Worm (Caenorhabditis elegans): Measurements from ENCODE around the gene C15F1.5.

C15F1.5 gene

ce11 chrII:6968191-6968675, 2.2 kb downstream of the C15F1.5 start (continued):
- TF ChIP-seq F39B2.1 (GFP tag; IDR thresholded peaks at IDR 0.05), result peak; percentile 53; the same call in 1 of the 2 replicates
- TF ChIP-seq ztf-6 (GFP tag; IDR thresholded peaks at IDR 0.05), result 0 out of 2 replicates have a peak, but pooled peaks have one; percentile 73
- TF ChIP-seq him-1 (tag; optimal IDR thresholded peaks at IDR 0.05), result peak; percentile 47
- TF ChIP-seq Y53F4B.3 (GFP tag; IDR thresholded peaks at IDR 0.05), result peak; percentile 29; the same call in 1 of the 2 replicates
- TF ChIP-seq F57C9.4 (tag; optimal IDR thresholded peaks at IDR 0.05), result no peak
- TF ChIP-seq ceh-91 (GFP tag; IDR thresholded peaks at IDR 0.05), result peak; percentile 73
- peak; percentile 85 for TF ChIP-seq B0019.2 (GFP tag; conservative IDR thresholded peaks at IDR 0.05)
- TF ChIP-seq hlh-12 (tag; optimal IDR thresholded peaks at IDR 0.05), result peak; percentile 29
- peak; percentile 56 for TF ChIP-seq mes-4 (tag; optimal IDR thresholded peaks at IDR 0.05)
- TF ChIP-seq nfya-1 (tag; optimal IDR thresholded peaks at IDR 0.05; ENCODE audit: borderline replicate concordance, insufficient read depth), result no peak
- peak; percentile 57 for TF ChIP-seq lin-40 (tag; optimal IDR thresholded peaks at IDR 0.05)
- peak; percentile 79 for TF ChIP-seq tbp1 (GFP tag; optimal IDR thresholded peaks at IDR 0.05)
- peak; percentile 97 for TF ChIP-seq D2030.7 (GFP tag; IDR thresholded peaks at IDR 0.05)
- TF ChIP-seq ztf-28 (GFP tag; IDR thresholded peaks at IDR 0.05), result peak; percentile 68; the same call in 1 of the 2 replicates
- TF ChIP-seq F10E7.11 (tag; optimal IDR thresholded peaks at IDR 0.05), result peak; percentile 79
- TF ChIP-seq F57A8.1 (GFP tag; optimal IDR thresholded peaks at IDR 0.05), result peak; percentile 37
- TF ChIP-seq hmg-1.2 (GFP tag; IDR thresholded peaks at IDR 0.05), result peak; percentile 89
- no peak for TF ChIP-seq bed-2 (GFP tag; IDR thresholded peaks at IDR 0.05)
- TF ChIP-seq egl-18 (GFP tag; IDR thresholded peaks at IDR 0.05), result 0 out of 2 replicates have a peak, but pooled peaks have one; percentile 53
- TF ChIP-seq pbrm-1 (GFP tag; IDR thresholded peaks at IDR 0.05), result peak; percentile 93
- TF ChIP-seq zfh-2 (GFP tag; conservative IDR thresholded peaks at IDR 0.05), result no peak; the same call in 1 of the 2 replicates
- TF ChIP-seq ztf-3 (GFP tag; optimal IDR thresholded peaks at IDR 0.05), result peak; percentile 9
- TF ChIP-seq dpff-1 (tag; optimal IDR thresholded peaks at IDR 0.05), result peak; percentile 80
- no peak for TF ChIP-seq nhr-179 (tag; optimal IDR thresholded peaks at IDR 0.05)
- peak; percentile 64 for TF ChIP-seq ama-1 (optimal IDR thresholded peaks at IDR 0.05)
- TF ChIP-seq ama-1 (GFP tag; optimal IDR thresholded peaks at IDR 0.05), result peak in 1 of 2 experiments; percentile 59
- peak; percentile 97 for TF ChIP-seq snpc-4 (GFP tag; optimal IDR thresholded peaks at IDR 0.05)
- TF ChIP-seq snpc-4 (tag; optimal IDR thresholded peaks at IDR 0.05), result peak; percentile 97 to 99 (median 98)
- TF ChIP-seq mxl-1 (tag; optimal IDR thresholded peaks at IDR 0.05), result no peak
- TF ChIP-seq F37B4.10 (GFP tag; IDR thresholded peaks at IDR 0.05), result no peak
- TF ChIP-seq lin-35 (GFP tag; optimal IDR thresholded peaks at IDR 0.05), result peak in 1 of 3 experiments; percentile 44
- TF ChIP-seq ceh-79 (tag; optimal IDR thresholded peaks at IDR 0.05), result peak; percentile 77
- peak; percentile 88 for TF ChIP-seq repo-1 (tag; optimal IDR thresholded peaks at IDR 0.05)
- no peak for TF ChIP-seq dpl-1 (GFP tag; optimal IDR thresholded peaks at IDR 0.05)
- no peak for TF ChIP-seq cebp-1 (GFP tag; IDR thresholded peaks at IDR 0.05)
- peak; percentile 62 for TF ChIP-seq cebp-1 (tag; optimal IDR thresholded peaks at IDR 0.05)
- TF ChIP-seq rcor-1 (GFP tag; IDR thresholded peaks at IDR 0.05), result peak; percentile 84
- peak; percentile 68; the same call in 1 of the 2 replicates for TF ChIP-seq madf-3 (GFP tag; IDR thresholded peaks at IDR 0.05)
- peak; percentile 65 for TF ChIP-seq lin-54 (GFP tag; optimal IDR thresholded peaks at IDR 0.05)
- 0 out of 2 replicates have a peak, but pooled peaks have one; percentile 62 for TF ChIP-seq aptf-3 (GFP tag; IDR thresholded peaks at IDR 0.05)
- TF ChIP-seq ekl-4 (GFP tag; IDR thresholded peaks at IDR 0.05), result peak; percentile 93
- peak; percentile 74 for TF ChIP-seq C17E4.6 (GFP tag; IDR thresholded peaks at IDR 0.05)
- peak; percentile 59 for TF ChIP-seq die-1 (tag; optimal IDR thresholded peaks at IDR 0.05)
- peak; percentile 14 for TF ChIP-seq T07F8.4 (tag; optimal IDR thresholded peaks at IDR 0.05)
- TF ChIP-seq mel-28 (tag; optimal IDR thresholded peaks at IDR 0.05; ENCODE audit: borderline replicate concordance), result peak; percentile 4
- TF ChIP-seq lsl-1 (GFP tag; optimal IDR thresholded peaks at IDR 0.05), result peak; percentile 84
- TF ChIP-seq hrde-1 (tag; optimal IDR thresholded peaks at IDR 0.05; ENCODE audit: borderline replicate concordance), result peak; percentile 72
- peak; percentile 59 for TF ChIP-seq tlf-1 (GFP tag; optimal IDR thresholded peaks at IDR 0.05)
- TF ChIP-seq madf-6 (GFP tag; IDR thresholded peaks at IDR 0.05), result peak; percentile 88
